Worm (Caenorhabditis elegans) whole organism, young adult: ENCODE data around the gene C55A1.4.

Source experiments
- sdz-38 ChIP-seq: sonication (generic microtip); optimal IDR thresholded peaks from 2 replicates; lab custom pipeline; 2016; ENCODE audit warnings: missing genotype, missing genetic modification characterization, missing compliant biosample characterization
- zim-3 ChIP-seq: sonication (generic microtip); optimal IDR thresholded peaks from 2 replicates; lab custom pipeline; 2017; ENCODE audit warnings: mild to moderate bottlenecking, missing genetic modification characterization, moderate library complexity, missing compliant biosample characterization
- ztf-28 ChIP-seq: fragments of 200-800 bp; sonication (Bioruptor generic); IDR thresholded peaks from 2 replicates; pipeline ENCODE4 v1.3.6; 2022; ENCODE audit warnings: missing genetic modification reagents, missing genetic modification characterization, missing compliant biosample characterization

ce11 chrV:15666718-15667117 is 23.6 kb upstream of the C55A1.4 start:
- no peak for TF ChIP-seq zim-3 (tag; lab: Kevin White, UChicago)
- TF ChIP-seq ztf-28: no peak
- no peak for TF ChIP-seq sdz-38
